Fruit fly (Drosophila melanogaster) whole organism, embryonic: Measurements from ENCODE around the gene CG4424.

Experiments
- Atf6 ChIP-seq: fragments of 200-800 bp; sonication (Bioruptor generic); IDR thresholded peaks from 2 replicates; pipeline ENCODE4 v1.3.6; 2022; ENCODE audit warnings: missing biosample characterization, missing genetic modification characterization
- B-H1 ChIP-seq: fragments of 200-800 bp; sonication (Bioruptor generic); IDR thresholded peaks from 3 replicates; pipeline ENCODE4 v1.3.6; 2022; ENCODE audit warnings: missing biosample characterization, missing genetic modification characterization
- CG10267 ChIP-seq: fragments of 200-800 bp; sonication (Bioruptor generic); optimal IDR thresholded peaks from 2 replicates; lab custom pipeline; 2018; ENCODE audit warnings: missing biosample characterization, mild to moderate bottlenecking, missing genetic modification characterization, moderate library complexity
- CG12942 ChIP-seq: fragments of 200-800 bp; sonication (Bioruptor generic); optimal IDR thresholded peaks from 3 replicates; lab custom pipeline; 2016; ENCODE audit warnings: missing biosample characterization, missing genetic modification characterization
- CG16813 ChIP-seq: fragments of 200-800 bp; sonication (Bioruptor generic); IDR thresholded peaks from 3 replicates; pipeline ENCODE4 v1.3.6; 2022; ENCODE audit warnings: missing biosample characterization, missing genetic modification characterization; ENCODE audit not compliant: partially characterized antibody
- CG17359 ChIP-seq: fragments of 200-800 bp; sonication (Bioruptor generic); optimal IDR thresholded peaks from 3 replicates; lab custom pipeline; 2018; ENCODE audit warnings: missing biosample characterization, mild to moderate bottlenecking, missing genetic modification characterization, moderate library complexity
- CG17829 ChIP-seq: fragments of 200-800 bp; optimal IDR thresholded peaks from 2 replicates; lab custom pipeline; 2019; ENCODE audit warnings: missing biosample characterization, mild to moderate bottlenecking, missing genetic modification characterization, moderate library complexity
- CG18262 ChIP-seq: fragments of 200-800 bp; optimal IDR thresholded peaks from 3 replicates; lab custom pipeline; 2019; ENCODE audit warnings: missing biosample characterization, mild to moderate bottlenecking, missing genetic modification characterization, moderate library complexity
- CG30403 ChIP-seq: fragments of 200-800 bp; sonication (Bioruptor generic); optimal IDR thresholded peaks from 3 replicates; lab custom pipeline; 2016; ENCODE audit warnings: missing biosample characterization, missing genetic modification characterization
- CG34224 ChIP-seq: fragments of 200-800 bp; sonication (Bioruptor generic); IDR thresholded peaks from 3 replicates; pipeline ENCODE4 v1.3.6; 2022; ENCODE audit warnings: missing biosample characterization, missing genetic modification characterization; ENCODE audit not compliant: partially characterized antibody
- CG3726 ChIP-seq: fragments of 200-800 bp; sonication (Bioruptor generic); IDR thresholded peaks from 3 replicates; pipeline ENCODE4, ENCODE4 v1.3.6; 2022; ENCODE audit warnings: missing biosample characterization, missing genetic modification characterization
- CG3995 ChIP-seq: fragments of 200-800 bp; sonication (Bioruptor generic); optimal IDR thresholded peaks from 3 replicates; lab custom pipeline; 2016; ENCODE audit warnings: missing biosample characterization, missing genetic modification characterization
- CG4328 ChIP-seq: fragments of 200-800 bp; sonication (Bioruptor generic); optimal IDR thresholded peaks from 3 replicates; lab custom pipeline; 2017; ENCODE audit warnings: missing biosample characterization, missing genetic modification reagents, missing genetic modification characterization
- CG4730 ChIP-seq: fragments of 200-800 bp; sonication (Bioruptor generic); IDR thresholded peaks from 2 replicates; pipeline ENCODE4 v1.3.6; 2022; ENCODE audit warnings: missing biosample characterization, missing genetic modification characterization
- CG8281 ChIP-seq: fragments of 200-800 bp; sonication (Bioruptor generic); optimal IDR thresholded peaks from 2 replicates; lab custom pipeline; 2018; ENCODE audit warnings: missing biosample characterization, mild to moderate bottlenecking, missing genetic modification characterization, moderate library complexity
- CG8478 ChIP-seq: fragments of >200 bp; optimal IDR thresholded peaks from 2 replicates; lab custom pipeline; 2018
- CG8765 ChIP-seq: fragments of 200-800 bp; sonication (Bioruptor generic); IDR thresholded peaks from 2 replicates; pipeline ENCODE4 v1.3.6; 2022; ENCODE audit warnings: missing biosample characterization, missing genetic modification characterization
- CG9609 ChIP-seq: fragments of 200-800 bp; sonication (Bioruptor generic); optimal IDR thresholded peaks from 3 replicates; lab custom pipeline; 2016; ENCODE audit warnings: missing biosample characterization, missing genetic modification characterization
- CG9932 ChIP-seq: fragments of 200-800 bp; sonication (Bioruptor generic); IDR thresholded peaks from 2 replicates; pipeline ENCODE4 v1.3.6; 2022; ENCODE audit warnings: missing biosample characterization, missing genetic modification characterization
- CTCF ChIP-seq: fragments of 200-800 bp; sonication (Bioruptor generic); optimal IDR thresholded peaks from 2 replicates; lab custom pipeline; 2017; ENCODE audit warnings: missing biosample characterization, mild to moderate bottlenecking, missing genetic modification characterization, moderate library complexity
- CrebB ChIP-seq: fragments of 200-800 bp; sonication (Bioruptor generic); optimal IDR thresholded peaks from 3 replicates; lab custom pipeline; 2018; ENCODE audit warnings: missing biosample characterization, mild to moderate bottlenecking, missing genetic modification characterization
- Dip2 ChIP-seq: fragments of 200-800 bp; sonication (Bioruptor generic); IDR thresholded peaks from 2 replicates; pipeline ENCODE4 v1.3.6; 2022; ENCODE audit warnings: missing biosample characterization, missing genetic modification characterization
- Ets65A ChIP-seq: fragments of 200-800 bp; sonication (Bioruptor generic); peaks from one replicate; lab custom pipeline; 2016; ENCODE audit warnings: missing biosample characterization, missing genetic modification characterization
- Gug ChIP-seq: fragments of 200-800 bp; sonication (Bioruptor generic); IDR thresholded peaks from 4 replicates; pipeline ENCODE4 v1.3.6; 2022; ENCODE audit warnings: missing biosample characterization, missing genetic modification characterization
- HLH4C ChIP-seq: fragments of 200-800 bp; sonication (Bioruptor generic); IDR thresholded peaks from 3 replicates; pipeline ENCODE4 v1.3.6; 2022; ENCODE audit warnings: missing biosample characterization, missing genetic modification characterization; ENCODE audit not compliant: partially characterized antibody
- HLH54F ChIP-seq: fragments of 200-800 bp; sonication (Bioruptor generic); optimal IDR thresholded peaks from 3 replicates; lab custom pipeline; 2016; ENCODE audit warnings: missing biosample characterization, missing genetic modification characterization
- Nf-YA ChIP-seq: fragments of 200-800 bp; sonication (Bioruptor generic); IDR thresholded peaks from 2 replicates; pipeline ENCODE4 v1.3.6; 2022; ENCODE audit warnings: missing biosample characterization, missing genetic modification characterization
- Nf-YB ChIP-seq: fragments of 200-800 bp; sonication (Bioruptor generic); optimal IDR thresholded peaks from 3 replicates; lab custom pipeline; 2019; ENCODE audit warnings: missing biosample characterization, mild to moderate bottlenecking, missing genetic modification characterization, moderate library complexity
- Oli ChIP-seq: fragments of 200-800 bp; sonication (Bioruptor generic); optimal IDR thresholded peaks from 2 replicates; lab custom pipeline; 2018; ENCODE audit warnings: missing biosample characterization, mild to moderate bottlenecking, missing genetic modification characterization, moderate library complexity
- Opbp ChIP-seq: fragments of 200-800 bp; sonication (Bioruptor generic); IDR thresholded peaks from 3 replicates; pipeline ENCODE4 v1.3.6; 2022; ENCODE audit warnings: missing biosample characterization, missing genetic modification characterization; ENCODE audit not compliant: partially characterized antibody
- Side ChIP-seq: fragments of 200-800 bp; sonication (Bioruptor generic); optimal IDR thresholded peaks from 2 replicates; lab custom pipeline; 2016; ENCODE audit warnings: missing biosample characterization, missing genetic modification characterization
- Spps ChIP-seq: fragments of 200-800 bp; sonication (Bioruptor generic); optimal IDR thresholded peaks from 2 replicates; lab custom pipeline; 2018; ENCODE audit warnings: missing biosample characterization, mild to moderate bottlenecking, missing genetic modification characterization
- ab ChIP-seq: fragments of 200-800 bp; sonication (Bioruptor generic); optimal IDR thresholded peaks from 2 replicates; lab custom pipeline; 2016; ENCODE audit warnings: missing biosample characterization, missing genetic modification characterization
- amos ChIP-seq: fragments of 200-800 bp; sonication (Bioruptor generic); IDR thresholded peaks from 2 replicates; pipeline ENCODE4 v1.3.6; 2022; ENCODE audit warnings: missing biosample characterization, missing genetic modification characterization; ENCODE audit not compliant: partially characterized antibody
- aop ChIP-seq: fragments of 200-800 bp; sonication (Bioruptor generic); IDR thresholded peaks from 2 replicates; pipeline ENCODE4 v1.3.6; 2022; ENCODE audit warnings: missing biosample characterization, missing genetic modification characterization
- btn ChIP-seq: fragments of 200-800 bp; sonication (Bioruptor generic); optimal IDR thresholded peaks from 2 replicates; lab custom pipeline; 2016; ENCODE audit warnings: missing biosample characterization, missing genetic modification characterization
- cato ChIP-seq: fragments of 200-800 bp; sonication (Bioruptor generic); optimal IDR thresholded peaks from 2 replicates; lab custom pipeline; 2016; ENCODE audit warnings: missing biosample characterization, missing genetic modification characterization, borderline replicate concordance
- crc ChIP-seq: fragments of 200-800 bp; sonication (Bioruptor generic); optimal IDR thresholded peaks from 2 replicates; lab custom pipeline; 2016; ENCODE audit warnings: missing biosample characterization, missing genetic modification characterization
- ftz-f1 ChIP-seq: fragments of 200-800 bp; sonication (Bioruptor generic); optimal IDR thresholded peaks from 2 replicates; lab custom pipeline; 2016; ENCODE audit warnings: missing biosample characterization, missing genetic modification characterization
- lab ChIP-seq: fragments of 200-800 bp; sonication (Bioruptor generic); optimal IDR thresholded peaks from 3 replicates; lab custom pipeline; 2017; ENCODE audit warnings: missing biosample characterization, missing genetic modification characterization, mild to moderate bottlenecking, moderate library complexity, missing genetic modification reagents
- nau ChIP-seq: fragments of 200-800 bp; sonication (Bioruptor generic); optimal IDR thresholded peaks from 3 replicates; lab custom pipeline; 2017; ENCODE audit warnings: missing biosample characterization, mild to moderate bottlenecking, missing genetic modification characterization, missing genetic modification reagents
- oc ChIP-seq: fragments of 200-800 bp; sonication (Bioruptor generic); optimal IDR thresholded peaks from 2 replicates; lab custom pipeline; 2018; ENCODE audit warnings: missing biosample characterization, mild to moderate bottlenecking, missing genetic modification characterization, moderate library complexity
- odd ChIP-seq: fragments of 200-800 bp; sonication (Bioruptor generic); optimal IDR thresholded peaks from 2 replicates; lab custom pipeline; 2017; ENCODE audit warnings: missing biosample characterization, mild to moderate bottlenecking, missing genetic modification characterization
- pan ChIP-seq, 4 experiments: fragments of >200 bp in 3 of 4; fragments of 200-800 bp in 1 of 4; sonication (Bioruptor generic) in 1 of 4; optimal IDR thresholded peaks in 3 of 4; IDR thresholded peaks in 1 of 4; 2 replicates each; pipeline versions ENCODE4 v1.3.6 to Lab custom; 2017 to 2022; ENCODE audit warnings: missing biosample characterization in 2 of 4, missing genetic modification characterization in 2 of 4, mixed read lengths in 1 of 4
- pzg ChIP-seq: fragments of 200-800 bp; sonication (Bioruptor generic); optimal IDR thresholded peaks from 3 replicates; lab custom pipeline; 2018; ENCODE audit warnings: missing biosample characterization, mild to moderate bottlenecking, missing genetic modification characterization, moderate library complexity
- sens-2 ChIP-seq: fragments of 200-800 bp; sonication (Bioruptor generic); IDR thresholded peaks from 2 replicates; pipeline ENCODE4 v1.3.6; 2022; ENCODE audit warnings: missing biosample characterization, missing genetic modification characterization
- so ChIP-seq: fragments of 200-800 bp; sonication (Bioruptor generic); IDR thresholded peaks from 3 replicates; pipeline ENCODE4 v1.3.6; 2022; ENCODE audit warnings: missing biosample characterization, missing genetic modification characterization

Gene CG4424

DNA sequence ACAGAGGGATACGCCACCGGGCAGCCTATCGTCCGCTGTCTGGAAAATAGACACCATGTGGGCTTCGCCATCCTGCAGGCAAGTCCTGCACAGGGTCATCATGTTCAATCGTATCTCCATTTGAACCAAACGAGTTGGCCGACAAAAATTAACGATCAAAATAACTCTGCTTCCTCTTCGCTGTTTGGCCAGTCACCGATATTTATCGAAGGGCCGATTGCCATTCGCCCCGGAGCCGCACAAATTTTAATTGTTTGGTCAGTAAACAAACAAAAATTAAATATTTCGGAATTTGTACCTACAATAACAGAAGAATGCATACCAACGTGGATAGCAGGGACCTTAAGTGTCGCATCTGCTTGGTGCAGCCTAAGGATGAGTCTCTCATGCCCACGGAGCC, at the start of gene CG4424, which contains the start of gene CG4854 (continued):
- TF ChIP-seq CG17829 (tag; lab: Kevin White, UChicago) (no peak), amos (GFP tag; lab: Robert Waterston, UW) (peak; percentile 51; the same call in 1 of the 2 replicates), pzg (peak; percentile 52)
- TF ChIP-seq, all 482 proteins: peak for 36

DNA sequence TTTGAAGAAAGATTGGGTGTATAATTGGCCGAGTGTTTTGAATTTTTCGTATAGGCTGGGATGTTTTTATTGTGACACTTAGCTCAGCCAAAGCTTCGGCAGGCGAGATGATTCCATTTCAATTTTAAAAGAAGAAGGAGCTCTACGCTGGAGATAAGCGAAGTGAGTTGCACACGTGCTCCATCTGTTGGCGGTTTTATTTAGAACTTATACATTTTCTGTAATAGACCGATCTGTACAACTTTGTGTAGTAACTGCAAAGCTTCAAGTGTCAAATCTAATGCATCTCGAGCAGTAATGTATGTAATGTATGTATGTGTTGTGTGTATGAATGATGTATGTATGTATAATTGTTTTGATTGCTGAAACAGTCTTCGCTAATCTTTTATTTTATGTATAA, 38.6 kb upstream of the CG4424 start:
- TF ChIP-seq ab, result no peak
- TF ChIP-seq CTCF (GFP tag; lab: Kevin White, UChicago), result peak; percentile 76

dm6 chr3R:20059650-20060049, 31.8 kb upstream of the CG4424 start, which contains the start of gene CG4390:
TSS of gene CG4390 (minus strand) at chr3R:20059750.
- TF ChIP-seq aop (GFP tag; lab: Robert Waterston, UW), result no peak
- TF ChIP-seq Oli (tag; lab: Kevin White, UChicago), result no peak
- no peak for TF ChIP-seq Side (GFP tag; lab: Kevin White, UChicago)
- no peak for TF ChIP-seq CG3726 (GFP tag; lab: Robert Waterston, UW)
- no peak for TF ChIP-seq so (GFP tag; lab: Robert Waterston, UW)
- TF ChIP-seq CG17359 (tag; lab: Kevin White, UChicago), result no peak
- TF ChIP-seq CG8765 (GFP tag; lab: Robert Waterston, UW), result no peak
- no peak for TF ChIP-seq nau (GFP tag; lab: Kevin White, UChicago)
- TF ChIP-seq CG18262 (tag; lab: Kevin White, UChicago), result no peak
- no peak for TF ChIP-seq CG8281 (tag; lab: Kevin White, UChicago)
- no peak for TF ChIP-seq CG9609
- no peak for TF ChIP-seq CG4328 (GFP tag; lab: Kevin White, UChicago)

- TF ChIP-seq CrebB (tag; lab: Kevin White, UChicago), result no peak
- TF ChIP-seq oc (tag; lab: Kevin White, UChicago), result no peak
- no peak for TF ChIP-seq CG30403
- TF ChIP-seq Nf-YB, result no peak
- TF ChIP-seq odd (GFP tag; lab: Kevin White, UChicago), result no peak
- TF ChIP-seq Nf-YA, result no peak
- no peak for TF ChIP-seq CG10267 (tag; lab: Kevin White, UChicago)
- TF ChIP-seq CG4730, result no peak
- TF ChIP-seq lab (GFP tag; lab: Kevin White, UChicago), result no peak
- TF ChIP-seq Gug (GFP tag; lab: Robert Waterston, UW), result no peak
- TF ChIP-seq CG16813, result peak; percentile 35; the same call in 2 of the 3 replicates
- TF ChIP-seq CG12942 (GFP tag; lab: Kevin White, UChicago), result no peak
- TF ChIP-seq sens-2 (GFP tag; lab: Robert Waterston, UW), result no peak
- TF ChIP-seq Dip2, result peak; percentile 89
- no peak for TF ChIP-seq Atf6 (GFP tag; lab: Robert Waterston, UW)
- no peak for TF ChIP-seq CG34224 (GFP tag; lab: Robert Waterston, UW)
- no peak for TF ChIP-seq cato (GFP tag; lab: Kevin White, UChicago)
- no peak for TF ChIP-seq Spps
- TF ChIP-seq B-H1 (GFP tag; lab: Robert Waterston, UW), result no peak
- TF ChIP-seq Opbp (GFP tag; lab: Robert Waterston, UW), result no peak; the same call in 2 of the 3 replicates
- TF ChIP-seq CG8765 (GFP tag; lab: Robert Waterston, UW), result no peak
- TF ChIP-seq pan (optimal IDR thresholded peaks at IDR 0.05; lab: Kevin White, UChicago), result no peak
- no peak for TF ChIP-seq pan (GFP tag; optimal IDR thresholded peaks at IDR 0.05 in 1 of 2, IDR thresholded peaks at IDR 0.05 in 1 of 2)
- no peak for TF ChIP-seq ftz-f1 (GFP tag; lab: Kevin White, UChicago)
- peak; percentile 67 for TF ChIP-seq Ets65A (GFP tag; lab: Kevin White, UChicago)
- peak; percentile 39 for TF ChIP-seq CG3995 (GFP tag; lab: Kevin White, UChicago)
- no peak for TF ChIP-seq CG9932
- TF ChIP-seq crc, result no peak
- no peak for TF ChIP-seq HLH54F (GFP tag; lab: Kevin White, UChicago)
- no peak for TF ChIP-seq HLH4C (GFP tag; lab: Robert Waterston, UW)
- no peak for TF ChIP-seq btn (GFP tag; lab: Kevin White, UChicago)
- no peak for TF ChIP-seq CG8478 (lab: Kevin White, UChicago)
These were observed 31.1 kb upstream of the CG4424 start for dm6 chr3R:20058960-20059359.
